Worm (Caenorhabditis elegans) whole organism, L2 larva: ENCODE measurements around the gene attf-4.

Experiments used
- F13H6.1 ChIP-seq: sonication (generic microtip); optimal IDR thresholded peaks from 2 replicates; lab custom pipeline; 2016; ENCODE audit warnings: missing genetic modification characterization, missing compliant biosample characterization
- ZK546.5 ChIP-seq: sonication (generic microtip); optimal IDR thresholded peaks from 2 replicates; lab custom pipeline; 2017; ENCODE audit warnings: missing biosample characterization, missing genetic modification characterization
- alr-1 ChIP-seq: fragments of 150-350 bp; optimal IDR thresholded peaks from 2 replicates; lab custom pipeline; 2014; ENCODE audit warnings: missing biosample characterization, missing genetic modification characterization
- ama-1 ChIP-seq: fragments of 150-350 bp; optimal IDR thresholded peaks from 2 replicates; lab custom pipeline; 2018; ENCODE audit warnings: inconsistent platforms
- ceh-82 ChIP-seq: fragments of 150-350 bp; optimal IDR thresholded peaks from 2 replicates; lab custom pipeline; 2014; ENCODE audit warnings: missing biosample characterization, missing genetic modification characterization
- fos-1 ChIP-seq: fragments of 150-350 bp; optimal IDR thresholded peaks from 2 replicates; lab custom pipeline; 2014; ENCODE audit warnings: missing biosample characterization, missing genetic modification characterization
- lin-11 ChIP-seq: fragments of 150-350 bp; sonication (generic microtip); optimal IDR thresholded peaks from 2 replicates; lab custom pipeline; 2014; ENCODE audit warnings: missing biosample characterization, missing genetic modification characterization, inconsistent platforms, mixed read lengths
- lin-39 ChIP-seq: fragments of 150-350 bp; optimal IDR thresholded peaks from 2 replicates; lab custom pipeline; 2014; ENCODE audit warnings: missing biosample characterization, missing genetic modification reagents, missing genetic modification characterization
- lsy-2 ChIP-seq, 2 experiments: fragments of 150-350 bp in 1 of 2; sonication (generic microtip) in 1 of 2; optimal IDR thresholded peaks; 2 replicates each; lab custom pipeline; 2014 to 2017; ENCODE audit warnings: missing biosample characterization in 2 of 2, missing genetic modification characterization in 2 of 2
- skn-1 ChIP-seq: sonication (generic microtip); optimal IDR thresholded peaks from 2 replicates; lab custom pipeline; 2017; ENCODE audit warnings: missing biosample characterization, missing genetic modification characterization
- unc-62 ChIP-seq: fragments of 150-350 bp; optimal IDR thresholded peaks from 2 replicates; lab custom pipeline; 2014; ENCODE audit warnings: missing biosample characterization, missing genetic modification reagents, missing genetic modification characterization

- TF ChIP-seq skn-1 (tag; lab: Kevin White, UChicago) (no peak), alr-1 (tag; lab: Kevin White, UChicago) (no peak), ama-1 (lab: Kevin White, UChicago) (no peak), ceh-82 (tag; lab: Kevin White, UChicago) (no peak), fos-1 (tag; lab: Kevin White, UChicago) (no peak), unc-62 (no peak), ZK546.5 (tag; lab: Kevin White, UChicago) (no peak), lin-39 (tag; lab: Kevin White, UChicago) (no peak), lin-11 (tag; lab: Kevin White, UChicago) (no peak), lsy-2 (tag; optimal IDR thresholded peaks at IDR 0.05; lab: Kevin White, UChicago) (peak in 1 of 2 experiments; percentile 7), F13H6.1 (tag; lab: Kevin White, UChicago) (no peak)
These were observed 2.4 kb upstream of the attf-4 start for ce11 chrIII:6077973-6078372.
